Fruit fly (Drosophila melanogaster) whole organism: ENCODE data around the gene CG7379.

Experiments
- CG8478 ChIP-seq: fragments of >200 bp; optimal IDR thresholded peaks from 2 replicates; lab custom pipeline; 2018; ENCODE audit warnings: inconsistent platforms
- Dll ChIP-seq: fragments of >200 bp; optimal IDR thresholded peaks from 2 replicates; lab custom pipeline; 2017
- EcR ChIP-seq, 2 experiments: fragments of >200 bp; optimal IDR thresholded peaks; 2 replicates each; lab custom pipeline; 2017; ENCODE audit warnings: missing biosample characterization in 2 of 2, missing genetic modification characterization in 2 of 2, missing genetic modification reagents in 2 of 2
- pan ChIP-seq: fragments of >200 bp; optimal IDR thresholded peaks from 2 replicates; lab custom pipeline; 2017
- psq ChIP-seq: fragments of >200 bp; optimal IDR thresholded peaks from 2 replicates; lab custom pipeline; 2017
- usp ChIP-seq: fragments of >200 bp; optimal IDR thresholded peaks from 2 replicates; lab custom pipeline; 2017; ENCODE audit warnings: missing biosample characterization, missing genetic modification characterization, mixed read lengths

DNA sequence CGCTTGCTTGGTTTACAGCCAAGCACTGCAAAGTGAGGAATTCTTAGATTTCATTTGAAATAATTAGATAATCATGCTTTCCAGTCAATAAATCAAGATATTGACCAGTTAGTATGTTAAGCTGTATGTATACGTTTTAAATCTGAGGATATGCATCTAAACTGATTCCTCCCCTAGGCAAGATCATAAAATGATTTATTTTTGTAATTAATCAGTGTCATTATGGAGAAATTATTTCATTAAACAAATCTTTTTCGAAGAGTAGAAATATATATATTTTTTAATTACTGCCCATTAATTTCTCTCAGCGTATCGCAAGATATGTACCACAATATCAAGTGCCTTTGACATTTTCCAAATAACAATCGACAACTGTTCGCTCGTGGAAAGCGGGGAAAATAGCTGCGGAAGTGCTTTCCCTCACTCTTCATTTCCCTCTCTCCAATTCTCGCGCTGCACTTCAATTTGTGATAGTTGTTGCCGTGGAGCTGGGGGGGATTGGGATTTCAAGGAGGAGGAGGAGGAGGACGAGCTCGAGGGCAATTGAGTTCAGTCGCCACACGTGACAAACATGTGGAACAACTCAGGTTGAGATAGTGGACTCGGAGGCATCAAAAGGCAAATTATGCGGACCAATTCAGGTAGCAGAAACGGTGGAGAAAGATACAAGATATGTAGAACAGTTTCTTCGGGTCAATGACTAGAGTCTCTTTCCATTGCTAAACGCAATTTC, 16.3 kb upstream of the CG7379 start:
- TF ChIP-seq Dll (lab: Kevin White, UChicago) = no peak
- TF ChIP-seq usp (GFP tag; lab: Kevin White, UChicago) = no peak
- TF ChIP-seq psq (lab: Kevin White, UChicago) = no peak
- TF ChIP-seq CG8478 (lab: Kevin White, UChicago) = no peak
- TF ChIP-seq EcR (GFP tag; optimal IDR thresholded peaks at IDR 0.05; lab: Kevin White, UChicago) = peak in 1 of 2 experiments; percentile 50
- no peak for TF ChIP-seq pan (lab: Kevin White, UChicago)
